Worm (Caenorhabditis elegans): ENCODE measurements around the gene srx-122.

- TF ChIP-seq cog-1 (tag; optimal IDR thresholded peaks at IDR 0.05) = no peak
- TF ChIP-seq med-1 (GFP tag; optimal IDR thresholded peaks at IDR 0.05; ENCODE audit: insufficient read depth) = no peak
- no peak for TF ChIP-seq ztf-23 (GFP tag; IDR thresholded peaks at IDR 0.05)
- no peak for TF ChIP-seq T22C8.4 (GFP tag; IDR thresholded peaks at IDR 0.05)
- no peak for TF ChIP-seq tab-1 (GFP tag; IDR thresholded peaks at IDR 0.05)
- no peak for TF ChIP-seq ztf-29 (GFP tag; IDR thresholded peaks at IDR 0.05)
- TF ChIP-seq flt-1 (GFP tag; IDR thresholded peaks at IDR 0.05) = no peak
- no peak for TF ChIP-seq klf-2 (GFP tag; conservative IDR thresholded peaks at IDR 0.05)
Observed at ce11 chrV:3318975-3319374, 21.3 kb upstream of the srx-122 start, which contains the start of gene F35F10.13.

Data from whole organism, midembryonic.